Worm (Caenorhabditis elegans) whole organism, L1 larva: ENCODE measurements around the gene srt-59.

ENCODE experiments used
- ceh-8 ChIP-seq: fragments of 200-800 bp; sonication (Bioruptor generic); optimal IDR thresholded peaks from 2 replicates; lab custom pipeline; 2018; ENCODE audit warnings: mild to moderate bottlenecking, missing genetic modification characterization, moderate library complexity, missing compliant biosample characterization
- egl-27 ChIP-seq, 2 experiments: fragments of 150-350 bp in 1 of 2; sonication (generic microtip); optimal IDR thresholded peaks; 3 replicates each; lab custom pipeline; 2017 to 2018; ENCODE audit warnings: missing biosample characterization in 2 of 2, missing genetic modification characterization in 2 of 2, missing genetic modification reagents in 2 of 2
- nhr-77 ChIP-seq: fragments of 150-350 bp; optimal IDR thresholded peaks from 2 replicates; lab custom pipeline; 2014; ENCODE audit warnings: missing biosample characterization, missing genetic modification characterization
- pag-3 ChIP-seq: sonication (generic microtip); optimal IDR thresholded peaks from 2 replicates; lab custom pipeline; 2017; ENCODE audit warnings: missing genetic modification characterization, mild to moderate bottlenecking, missing compliant biosample characterization, antibody characterized with exemption, borderline replicate concordance; ENCODE audit not compliant: insufficient read depth

DNA sequence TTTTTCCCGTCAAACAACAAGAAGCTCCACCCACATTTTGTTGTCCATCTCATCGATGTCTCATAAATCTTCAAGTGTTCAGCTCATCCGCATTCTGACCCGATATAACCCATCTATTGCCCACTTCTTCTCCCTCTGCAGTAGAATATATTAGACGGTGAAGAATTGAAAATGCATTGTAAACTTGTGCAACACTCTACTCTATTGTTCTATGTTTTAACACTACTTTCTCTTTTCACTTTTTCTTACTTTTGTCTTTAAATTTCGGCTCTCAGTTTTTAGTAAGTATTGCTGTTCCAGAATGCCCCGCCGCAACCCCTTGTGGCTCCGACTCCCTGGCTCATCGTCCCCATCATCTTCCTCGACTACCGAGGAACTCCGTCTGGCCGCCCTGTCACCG is 47.9 kb upstream of the srt-59 start, which contains the start of gene K11H12.9:
- no peak for TF ChIP-seq egl-27 (tag; optimal IDR thresholded peaks at IDR 0.05; lab: Kevin White, UChicago)
- TF ChIP-seq pag-3: no peak
- TF ChIP-seq nhr-77: no peak
- no peak for TF ChIP-seq ceh-8 (GFP tag; lab: Kevin White, UChicago)
